Worm (Caenorhabditis elegans) whole organism, mixed stage, embryonic: ENCODE measurements around the gene F55A11.8.

Experiments used
- M03D4.4 ChIP-seq: sonication (generic microtip); optimal IDR thresholded peaks from 2 replicates; lab custom pipeline; 2017; ENCODE audit warnings: mild to moderate bottlenecking, missing genetic modification characterization, missing compliant biosample characterization
- bed-3 ChIP-seq: fragments of 200-800 bp; sonication (Bioruptor generic); optimal IDR thresholded peaks from 3 replicates; lab custom pipeline; 2018; ENCODE audit warnings: mild to moderate bottlenecking, missing genetic modification characterization, moderate library complexity, missing compliant biosample characterization
- blmp-1 ChIP-seq: fragments of 150-350 bp; optimal IDR thresholded peaks from 2 replicates; lab custom pipeline; 2014; ENCODE audit warnings: missing biosample characterization, missing genetic modification characterization
- ceh-39 ChIP-seq: fragments of 150-350 bp; optimal IDR thresholded peaks from 2 replicates; lab custom pipeline; 2014; ENCODE audit warnings: missing biosample characterization, missing genetic modification characterization
- ceh-83 ChIP-seq: fragments of 200-800 bp; sonication (Bioruptor generic); optimal IDR thresholded peaks from 2 replicates; lab custom pipeline; 2018; ENCODE audit warnings: mild to moderate bottlenecking, missing genetic modification characterization, missing compliant biosample characterization
- ces-1 ChIP-seq: fragments of 150-350 bp; optimal IDR thresholded peaks from 2 replicates; lab custom pipeline; 2014; ENCODE audit warnings: missing biosample characterization, missing genetic modification reagents, missing genetic modification characterization
- cnd-1 ChIP-seq: fragments of 200-800 bp; sonication (Bioruptor generic); optimal IDR thresholded peaks from 2 replicates; lab custom pipeline; 2018; ENCODE audit warnings: mild to moderate bottlenecking, missing genetic modification characterization, missing compliant biosample characterization
- drap-1 ChIP-seq: fragments of 200-800 bp; sonication (Bioruptor generic); optimal IDR thresholded peaks from 3 replicates; lab custom pipeline; 2018; ENCODE audit warnings: mild to moderate bottlenecking, missing genetic modification characterization, missing compliant biosample characterization
- elt-1 ChIP-seq: sonication (generic microtip); optimal IDR thresholded peaks from 2 replicates; lab custom pipeline; 2017; ENCODE audit warnings: missing genetic modification characterization, mild to moderate bottlenecking, missing compliant biosample characterization, antibody characterized with exemption, moderate library complexity, borderline replicate concordance; ENCODE audit not compliant: insufficient read depth
- elt-3 ChIP-seq: fragments of 150-350 bp; optimal IDR thresholded peaks from 2 replicates; lab custom pipeline; 2014; ENCODE audit warnings: missing biosample characterization, missing genetic modification characterization
- flh-1 ChIP-seq: fragments of 200-800 bp; sonication (Bioruptor generic); optimal IDR thresholded peaks from 2 replicates; lab custom pipeline; 2018; ENCODE audit warnings: mild to moderate bottlenecking, missing genetic modification characterization, moderate library complexity, missing compliant biosample characterization
- ham-2 ChIP-seq: fragments of 200-800 bp; sonication (Bioruptor generic); optimal IDR thresholded peaks from 2 replicates; lab custom pipeline; 2018; ENCODE audit warnings: mild to moderate bottlenecking, missing genetic modification characterization, missing compliant biosample characterization
- hlh-1 ChIP-seq: fragments of 150-350 bp; optimal IDR thresholded peaks from 2 replicates; lab custom pipeline; 2014; ENCODE audit warnings: missing biosample characterization, missing genetic modification reagents, missing genetic modification characterization
- lin-32 ChIP-seq: fragments of 200-800 bp; sonication (Bioruptor generic); optimal IDR thresholded peaks from 2 replicates; lab custom pipeline; 2018; ENCODE audit warnings: mild to moderate bottlenecking, missing genetic modification characterization, missing compliant biosample characterization
- lsy-2 ChIP-seq: fragments of 150-350 bp; optimal IDR thresholded peaks from 2 replicates; lab custom pipeline; 2014; ENCODE audit warnings: missing biosample characterization, missing genetic modification characterization
- mab-5 ChIP-seq: fragments of 150-350 bp; optimal IDR thresholded peaks from 2 replicates; lab custom pipeline; 2014; ENCODE audit warnings: missing biosample characterization, missing genetic modification characterization
- mep-1 ChIP-seq: fragments of 150-350 bp; optimal IDR thresholded peaks from 2 replicates; lab custom pipeline; 2017; ENCODE audit warnings: missing biosample characterization, missing genetic modification reagents, missing genetic modification characterization, inconsistent platforms
- mls-2 ChIP-seq: sonication (generic microtip); optimal IDR thresholded peaks from 2 replicates; lab custom pipeline; 2016; ENCODE audit warnings: mild to moderate bottlenecking, missing genetic modification characterization, moderate library complexity, missing compliant biosample characterization
- nhr-12 ChIP-seq: fragments of 150-350 bp; optimal IDR thresholded peaks from 2 replicates; lab custom pipeline; 2014; ENCODE audit warnings: missing biosample characterization, missing genetic modification characterization
- nhr-2 ChIP-seq: fragments of 150-350 bp; optimal IDR thresholded peaks from 2 replicates; lab custom pipeline; 2014; ENCODE audit warnings: missing biosample characterization, missing genetic modification characterization
- nhr-237 ChIP-seq: fragments of 150-350 bp; optimal IDR thresholded peaks from 2 replicates; lab custom pipeline; 2014; ENCODE audit warnings: missing biosample characterization, missing genetic modification characterization
- nhr-28 ChIP-seq: fragments of 150-350 bp; optimal IDR thresholded peaks from 2 replicates; lab custom pipeline; 2014; ENCODE audit warnings: missing biosample characterization, missing genetic modification characterization
- nhr-76 ChIP-seq: sonication (generic microtip); optimal IDR thresholded peaks from 2 replicates; lab custom pipeline; 2017; ENCODE audit warnings: missing biosample characterization, missing genetic modification characterization
- sem-2 ChIP-seq: fragments of 200-800 bp; sonication (Bioruptor generic); optimal IDR thresholded peaks from 2 replicates; lab custom pipeline; 2018; ENCODE audit warnings: mild to moderate bottlenecking, missing genetic modification characterization, missing compliant biosample characterization
- snpc-4 ChIP-seq: fragments of 150-350 bp; optimal IDR thresholded peaks from 2 replicates; lab custom pipeline; 2014; ENCODE audit warnings: missing biosample characterization, missing genetic modification characterization
- sptf-1 ChIP-seq: sonication (generic microtip); optimal IDR thresholded peaks from 2 replicates; lab custom pipeline; 2017; ENCODE audit warnings: mild to moderate bottlenecking, missing genetic modification characterization, moderate library complexity, missing compliant biosample characterization
- unc-120 ChIP-seq: sonication (generic microtip); optimal IDR thresholded peaks from 2 replicates; lab custom pipeline; 2017; ENCODE audit warnings: missing genetic modification characterization, missing compliant biosample characterization; ENCODE audit not compliant: poor library complexity, severe bottlenecking
- unc-39 ChIP-seq: fragments of 150-350 bp; optimal IDR thresholded peaks from 2 replicates; lab custom pipeline; 2014; ENCODE audit warnings: missing biosample characterization, missing genetic modification characterization
- unc-62 ChIP-seq: fragments of 150-350 bp; optimal IDR thresholded peaks from 2 replicates; lab custom pipeline; 2014; ENCODE audit warnings: missing biosample characterization, missing genetic modification reagents, missing genetic modification characterization
- zip-8 ChIP-seq: fragments of 150-350 bp; optimal IDR thresholded peaks from 2 replicates; lab custom pipeline; 2014; ENCODE audit warnings: missing biosample characterization, missing genetic modification characterization
- ztf-11 ChIP-seq: fragments of 150-350 bp; optimal IDR thresholded peaks from 2 replicates; lab custom pipeline; 2014; ENCODE audit warnings: missing biosample characterization, missing genetic modification characterization

The F55A11.8 gene

DNA sequence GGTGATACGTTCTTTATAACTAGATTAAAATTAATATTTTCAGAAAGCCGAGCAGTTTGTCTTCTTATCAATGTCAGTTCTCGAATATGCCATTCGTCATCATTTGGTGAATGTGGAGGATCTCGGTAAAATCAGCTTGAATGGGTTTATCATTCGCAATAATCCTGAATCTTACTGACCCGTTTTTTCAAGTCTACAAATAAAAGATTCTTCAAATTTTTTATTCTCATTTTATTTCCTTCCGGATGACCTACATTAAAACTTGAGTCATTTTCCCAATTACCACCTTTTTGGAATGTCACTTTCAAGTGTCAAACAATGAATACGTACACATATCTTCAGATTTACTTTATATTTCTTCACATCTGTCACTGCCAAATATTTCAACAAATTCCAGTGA, 27.6 kb upstream of the F55A11.8 start, which contains the start of gene T04F3.5:
Gene T04F3.5, plus strand, starts transcription at position 301 of the 400 bp plus-strand sequence.
- TF ChIP-seq elt-1 (tag; lab: Kevin White, UChicago) (no peak), bed-3 (GFP tag; lab: Kevin White, UChicago) (no peak), elt-3 (tag; lab: Kevin White, UChicago) (no peak), sptf-1 (tag; lab: Kevin White, UChicago) (no peak), drap-1 (no peak), sem-2 (GFP tag; lab: Kevin White, UChicago) (no peak), flh-1 (GFP tag; lab: Kevin White, UChicago) (no peak), mls-2 (tag; lab: Kevin White, UChicago) (no peak), lin-32 (GFP tag; lab: Kevin White, UChicago) (no peak), nhr-2 (no peak), ztf-11 (tag; lab: Kevin White, UChicago) (no peak), snpc-4 (tag; lab: Kevin White, UChicago) (no peak), M03D4.4 (tag; lab: Kevin White, UChicago) (no peak), ceh-39 (tag; lab: Kevin White, UChicago) (no peak), unc-120 (no peak), nhr-12 (tag; lab: Kevin White, UChicago) (no peak), ceh-83 (GFP tag; lab: Kevin White, UChicago) (no peak), nhr-28 (tag; lab: Kevin White, UChicago) (no peak)

DNA sequence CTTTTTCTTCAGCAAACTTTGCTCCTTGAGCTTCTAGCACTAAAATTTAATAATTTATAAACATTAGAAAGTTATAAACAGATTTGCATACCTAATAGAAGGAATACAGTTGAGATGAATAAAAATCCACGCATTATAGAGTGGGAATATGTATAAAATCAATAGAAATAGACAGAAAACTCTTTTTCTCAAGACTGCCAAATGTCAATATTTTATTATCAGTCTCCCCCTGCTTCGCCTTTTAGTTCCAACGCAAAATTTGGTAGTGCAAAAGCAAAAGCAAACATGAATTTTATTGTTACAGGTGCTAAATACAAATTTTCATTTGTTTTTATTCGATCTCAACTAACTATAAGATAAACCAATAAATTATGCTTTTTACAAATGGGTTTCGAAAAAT, 25.1 kb upstream of the F55A11.8 start, which contains the start of gene T04F3.4:
Gene T04F3.4, minus strand, starts transcription at position 187 of the 400 bp plus-strand sequence.
- TF ChIP-seq blmp-1 = no peak
- no peak for TF ChIP-seq unc-62
- no peak for TF ChIP-seq elt-3 (tag; lab: Kevin White, UChicago)
- TF ChIP-seq ces-1 (GFP tag; lab: Kevin White, UChicago) = no peak
- TF ChIP-seq flh-1 (GFP tag; lab: Kevin White, UChicago) = no peak
- no peak for TF ChIP-seq unc-39 (tag; lab: Kevin White, UChicago)
- no peak for TF ChIP-seq nhr-2

DNA sequence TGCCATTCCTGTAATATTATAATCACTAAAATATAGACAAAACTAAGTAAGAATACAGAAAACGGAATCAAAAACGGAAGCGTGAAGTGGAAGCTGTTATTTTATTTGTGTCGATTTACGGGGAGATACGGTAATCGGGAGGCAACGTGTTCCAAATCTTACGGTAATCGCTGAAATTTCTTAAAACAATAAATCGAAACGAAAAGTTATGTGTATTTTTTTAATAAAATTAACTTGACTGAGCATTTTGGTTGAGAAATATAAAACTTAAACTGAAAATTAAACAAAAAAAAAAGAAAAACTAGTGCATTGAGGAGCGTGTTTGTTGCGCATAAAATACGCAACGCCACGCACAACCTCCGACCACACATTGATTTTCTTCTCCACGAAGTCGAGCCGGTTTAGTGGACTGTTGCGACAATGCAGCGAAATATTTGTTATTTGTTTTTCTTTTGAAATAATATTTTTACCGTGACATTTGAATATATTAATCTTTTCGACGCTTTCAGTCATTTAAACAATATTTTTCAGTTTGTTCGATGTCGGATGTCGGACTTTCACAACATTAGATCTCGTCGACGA, 23.5 kb upstream of the F55A11.8 start, which contains the start of the genes F55A11.1 and syx-5:
Gene F55A11.1, minus strand, starts transcription at position 13 of the 582 bp plus-strand sequence.
Gene syx-5, plus strand, starts transcription at position 532 of the 582 bp plus-strand sequence.
- TF ChIP-seq ceh-39 (tag; lab: Kevin White, UChicago) = peak; percentile 46
- TF ChIP-seq ces-1 (GFP tag; lab: Kevin White, UChicago) = peak; percentile 85
- no peak for TF ChIP-seq ham-2 (GFP tag; lab: Kevin White, UChicago)
- TF ChIP-seq ztf-11 (tag; lab: Kevin White, UChicago) = peak; percentile 44
- TF ChIP-seq lsy-2 = peak; percentile 99
- TF ChIP-seq nhr-237 = peak; percentile 55
- no peak for TF ChIP-seq sem-2 (GFP tag; lab: Kevin White, UChicago)
- TF ChIP-seq mep-1 (tag; lab: Kevin White, UChicago) = peak; percentile 43

DNA sequence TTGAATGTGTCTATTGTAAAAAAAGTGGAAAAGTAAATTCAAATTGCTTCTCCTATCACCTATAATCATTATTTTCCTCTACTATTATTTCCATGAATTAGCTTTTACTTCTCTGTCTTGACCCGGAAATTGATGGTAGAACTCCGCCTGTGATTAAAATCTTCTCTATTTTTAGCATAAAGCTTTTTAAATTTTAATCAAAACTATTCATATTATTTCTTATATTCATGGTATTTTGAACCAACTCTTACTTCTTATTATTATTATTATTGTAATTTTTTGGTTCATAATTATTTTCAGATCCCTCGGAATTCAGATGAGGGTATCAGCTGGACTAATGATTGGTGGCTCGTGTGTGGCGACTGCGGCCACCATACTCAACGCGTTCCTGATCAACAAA, 21.0 kb upstream of the F55A11.8 start, which contains the start of gene sel-11:
Gene sel-11, plus strand, starts transcription at position 301 of the 400 bp plus-strand sequence.
- TF ChIP-seq cnd-1 (tag; lab: Kevin White, UChicago) = no peak
- TF ChIP-seq ces-1 (GFP tag; lab: Kevin White, UChicago) = no peak
- TF ChIP-seq nhr-2 = no peak
- no peak for TF ChIP-seq blmp-1

DNA sequence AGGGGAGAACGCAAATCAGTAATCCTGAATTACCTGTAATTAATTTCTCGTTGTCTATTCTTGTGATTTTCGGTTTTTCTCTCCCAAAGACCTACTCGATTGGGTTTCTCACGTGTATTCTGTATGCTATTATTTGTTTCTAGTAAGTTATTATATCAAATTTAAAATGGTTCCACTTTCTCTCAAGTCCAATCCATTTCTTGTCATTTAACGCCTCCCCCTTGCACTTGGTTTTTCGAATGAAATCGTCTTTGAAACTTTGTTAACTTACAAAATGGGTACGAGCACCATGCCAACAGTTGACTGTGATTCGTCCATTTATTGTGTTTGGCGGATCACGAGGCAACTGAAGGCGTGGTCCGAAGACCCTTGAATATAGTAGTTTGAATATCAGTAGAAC, 18.3 kb upstream of the F55A11.8 start:
- no peak for TF ChIP-seq ham-2 (GFP tag; lab: Kevin White, UChicago)
- TF ChIP-seq cnd-1 (tag; lab: Kevin White, UChicago) = no peak
- no peak for TF ChIP-seq M03D4.4 (tag; lab: Kevin White, UChicago)
- TF ChIP-seq flh-1 (GFP tag; lab: Kevin White, UChicago) = no peak
- TF ChIP-seq mab-5 (tag; lab: Kevin White, UChicago) = no peak
- no peak for TF ChIP-seq nhr-76 (tag; lab: Kevin White, UChicago)
- no peak for TF ChIP-seq zip-8
- no peak for TF ChIP-seq elt-1 (tag; lab: Kevin White, UChicago)
- TF ChIP-seq ceh-39 (tag; lab: Kevin White, UChicago) = no peak
- TF ChIP-seq ztf-11 (tag; lab: Kevin White, UChicago) = no peak
- no peak for TF ChIP-seq blmp-1
- TF ChIP-seq hlh-1 (tag; lab: Kevin White, UChicago) = no peak
- no peak for TF ChIP-seq nhr-12 (tag; lab: Kevin White, UChicago)
- no peak for TF ChIP-seq lin-32 (GFP tag; lab: Kevin White, UChicago)
